Worm (Caenorhabditis elegans) whole organism, L4/young adult: ENCODE measurements around the gene srw-112.

ENCODE experiments used
- W03F9.2 ChIP-seq: fragments of 150-350 bp; optimal IDR thresholded peaks from 2 replicates; lab custom pipeline; 2014; ENCODE audit warnings: missing biosample characterization, missing genetic modification characterization
- him-1 ChIP-seq: sonication (generic microtip); optimal IDR thresholded peaks from 2 replicates; lab custom pipeline; 2016; ENCODE audit warnings: missing genotype, missing genetic modification reagents, missing genetic modification characterization, missing compliant biosample characterization

DNA sequence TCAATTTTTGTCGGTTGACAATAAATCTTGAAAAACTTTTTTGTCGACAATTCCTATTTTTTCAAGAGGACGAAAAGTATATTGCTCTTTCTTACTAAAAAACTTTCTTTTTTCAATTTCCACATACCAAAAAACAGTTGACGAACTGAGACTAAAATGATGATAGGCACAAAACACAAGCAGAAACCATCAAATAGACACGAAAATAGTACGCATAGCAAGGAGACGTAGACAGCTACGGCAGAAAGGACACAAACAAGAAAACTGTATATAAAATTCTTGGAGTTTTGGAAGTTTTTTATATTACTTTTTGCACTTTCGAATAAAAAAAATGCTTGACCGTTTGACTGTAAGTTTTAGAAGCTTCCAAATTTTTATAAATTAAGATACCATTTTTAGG lies 8.3 kb upstream of the srw-112 start, which contains the start of gene K12D9.1:
- TF ChIP-seq him-1 (tag; lab: Kevin White, UChicago) (no peak), W03F9.2 (tag; lab: Kevin White, UChicago) (no peak)
